Fruit fly (Drosophila melanogaster): ENCODE data around the gene CG12483.

Gene CG12483

dm6 chr3L:98275-98674 is at the start of gene CG12483:
CG12483 (minus strand) TSS chr3L:98375.
- TF ChIP-seq CG15336 (GFP tag; IDR thresholded peaks at IDR 0.05) = no peak
- no peak for TF ChIP-seq salr (GFP tag; optimal IDR thresholded peaks at IDR 0.05)
- no peak for TF ChIP-seq CG8319 (GFP tag; optimal IDR thresholded peaks at IDR 0.05)
- no peak for TF ChIP-seq svp (GFP tag)
- no peak for TF ChIP-seq CG10631 (GFP tag; optimal IDR thresholded peaks at IDR 0.05)
- no peak for TF ChIP-seq Hr39 (GFP tag; optimal IDR thresholded peaks at IDR 0.05)
- TF ChIP-seq spab (GFP tag; optimal IDR thresholded peaks at IDR 0.05) = no peak
- no peak for TF ChIP-seq achi (GFP tag; optimal IDR thresholded peaks at IDR 0.05)

- TF ChIP-seq ss (GFP tag; optimal IDR thresholded peaks at IDR 0.05) (no peak), Eip75B (GFP tag; optimal IDR thresholded peaks at IDR 0.05) (no peak), Sox15 (GFP tag; optimal IDR thresholded peaks at IDR 0.05) (no peak), fkh (GFP tag; optimal IDR thresholded peaks at IDR 0.05) (peak; percentile 26), CG6163 (GFP tag; IDR thresholded peaks at IDR 0.05) (no peak), Met (GFP tag; optimal IDR thresholded peaks at IDR 0.05) (no peak), CG16779 (tag; optimal IDR thresholded peaks at IDR 0.05) (no peak), achi (GFP tag; optimal IDR thresholded peaks at IDR 0.05) (no peak), Ets96B (tag; optimal IDR thresholded peaks at IDR 0.05) (no peak), CG3032 (tag; optimal IDR thresholded peaks at IDR 0.05) (no peak), fd85E (GFP tag; optimal IDR thresholded peaks at IDR 0.05) (no peak), dsx (GFP tag; optimal IDR thresholded peaks at IDR 0.05; ENCODE audit: poor library complexity, severe bottlenecking) (peak; percentile 34), CG10669 (GFP tag; optimal IDR thresholded peaks at IDR 0.05) (no peak), CG1621 (tag; optimal IDR thresholded peaks at IDR 0.05) (no peak), Eip93F (GFP tag; optimal IDR thresholded peaks at IDR 0.05) (no peak), eg (GFP tag; IDR thresholded peaks at IDR 0.05) (no peak), spab (GFP tag; optimal IDR thresholded peaks at IDR 0.05) (no peak), topi (GFP tag; optimal IDR thresholded peaks at IDR 0.05) (no peak), Sox14 (GFP tag; optimal IDR thresholded peaks at IDR 0.05) (peak; percentile 92)
Measured at dm6 chr3L:145998-146576, 47.9 kb upstream of the CG12483 start, which contains the start of gene CG6845. CG6845 (plus strand) TSS chr3L:146433.

- no peak for TF ChIP-seq CG6276 (GFP tag; optimal IDR thresholded peaks at IDR 0.05)
- no peak for TF ChIP-seq CG11294 (GFP tag; IDR thresholded peaks at IDR 0.05)
- TF ChIP-seq Met (GFP tag; optimal IDR thresholded peaks at IDR 0.05) = no peak
- TF ChIP-seq dsx (GFP tag; optimal IDR thresholded peaks at IDR 0.05; ENCODE audit: poor library complexity, severe bottlenecking) = peak; percentile 58
- peak; percentile 42 for TF ChIP-seq svp (GFP tag)
- TF ChIP-seq Blimp-1 (GFP tag; optimal IDR thresholded peaks at IDR 0.05) = peak; percentile 94
- TF ChIP-seq Sox14 (GFP tag; optimal IDR thresholded peaks at IDR 0.05) = peak; percentile 8
- TF ChIP-seq ss (GFP tag; optimal IDR thresholded peaks at IDR 0.05) = peak in 1 of 2 experiments; percentile 8
- peak; percentile 15 for TF ChIP-seq CG6808 (GFP tag; optimal IDR thresholded peaks at IDR 0.05)
- peak; percentile 49 for TF ChIP-seq Eip78C (GFP tag)
- TF ChIP-seq CG6854 (GFP tag; optimal IDR thresholded peaks at IDR 0.05) = peak; percentile 72
- peak; percentile 15 for TF ChIP-seq Lpt (GFP tag; optimal IDR thresholded peaks at IDR 0.05)
Measured at dm6 chr3L:140838-141559, 42.8 kb upstream of the CG12483 start.
